Fruit fly (Drosophila melanogaster) whole organism, wandering third instar larva: ENCODE results near the gene wrd.

Experiments used
- Dfd ChIP-seq: fragments of >200 bp; optimal IDR thresholded peaks from 2 replicates; lab custom pipeline; 2017; ENCODE audit warnings: missing biosample characterization, missing genetic modification characterization
- GATAd ChIP-seq: sonication (Bioruptor generic); optimal IDR thresholded peaks from 2 replicates; lab custom pipeline; 2016; ENCODE audit warnings: missing biosample characterization, missing genetic modification characterization
- Mio ChIP-seq: sonication (Bioruptor generic); optimal IDR thresholded peaks from 2 replicates; lab custom pipeline; 2016; ENCODE audit warnings: missing biosample characterization, missing genetic modification characterization
- brk ChIP-seq: fragments of 200-800 bp; sonication (Bioruptor generic); optimal IDR thresholded peaks from 2 replicates; lab custom pipeline; 2016; ENCODE audit warnings: missing biosample characterization, mild to moderate bottlenecking, missing genetic modification characterization
- lola ChIP-seq: fragments of >200 bp; optimal IDR thresholded peaks from 2 replicates; lab custom pipeline; 2017; ENCODE audit warnings: missing biosample characterization, missing genetic modification characterization

dm6 chr3R:18171983-18172967 lies 4.7 kb downstream of the wrd start:
- TF ChIP-seq Dfd (GFP tag; lab: Kevin White, UChicago) (no peak), lola (GFP tag; lab: Kevin White, UChicago) (no peak), brk (GFP tag; lab: Kevin White, UChicago) (no peak), Mio (GFP tag; lab: Kevin White, UChicago) (no peak), GATAd (GFP tag; lab: Kevin White, UChicago) (no peak)
